Worm (Caenorhabditis elegans) whole organism, L4 larva: ENCODE measurements around the gene srlf-15.

ENCODE experiments used
- F10B5.3 ChIP-seq: sonication (generic microtip); optimal IDR thresholded peaks from 2 replicates; lab custom pipeline; 2016; ENCODE audit warnings: mild to moderate bottlenecking, missing genetic modification characterization, missing compliant biosample characterization
- R02D3.7 ChIP-seq: fragments of 150-350 bp; sonication (generic microtip); optimal IDR thresholded peaks from 3 replicates; lab custom pipeline; 2014; ENCODE audit warnings: missing biosample characterization, missing genetic modification characterization
- T26A8.4 ChIP-seq: fragments of 200-800 bp; sonication (Bioruptor generic); IDR thresholded peaks from 2 replicates; pipeline ENCODE4 v1.3.6; 2022; ENCODE audit warnings: missing genetic modification characterization, missing compliant biosample characterization
- Y48G9A.11 ChIP-seq: fragments of 200-800 bp; sonication (Bioruptor generic); IDR thresholded peaks from 2 replicates; pipeline ENCODE4 v1.3.6; 2022; ENCODE audit warnings: missing genetic modification reagents, missing genetic modification characterization, missing compliant biosample characterization
- Y5F2A.4 ChIP-seq: fragments of 200-800 bp; sonication (Bioruptor generic); optimal IDR thresholded peaks from 2 replicates; lab custom pipeline; 2018; ENCODE audit warnings: mild to moderate bottlenecking, missing genetic modification characterization, missing compliant biosample characterization
- aha-1 ChIP-seq: fragments of 150-350 bp; peaks from one replicate; lab custom pipeline; 2014; ENCODE audit warnings: missing biosample characterization, missing genetic modification characterization
- ceh-20 ChIP-seq: fragments of 200-800 bp; sonication (Bioruptor generic); IDR thresholded peaks from 2 replicates; pipeline ENCODE4 v1.3.6; 2022; ENCODE audit warnings: missing genetic modification reagents, missing genetic modification characterization, missing compliant biosample characterization
- ceh-32 ChIP-seq: sonication (generic microtip); optimal IDR thresholded peaks from 2 replicates; lab custom pipeline; 2016; ENCODE audit warnings: mild to moderate bottlenecking, missing genetic modification characterization, missing compliant biosample characterization; ENCODE audit not compliant: poor library complexity
- ces-1 ChIP-seq: fragments of 150-350 bp; sonication (generic microtip); optimal IDR thresholded peaks from 4 replicates; lab custom pipeline; 2014; ENCODE audit warnings: missing biosample characterization, missing genetic modification reagents, missing genetic modification characterization
- daf-12 ChIP-seq: fragments of 150-350 bp; optimal IDR thresholded peaks from 2 replicates; lab custom pipeline; 2014; ENCODE audit warnings: missing biosample characterization, missing genetic modification reagents, missing genetic modification characterization
- daf-16 ChIP-seq, 3 experiments: sonication (generic microtip); optimal IDR thresholded peaks; 2 replicates each; lab custom pipeline; 2016 to 2017; ENCODE audit warnings: missing genetic modification characterization in 3 of 3, missing genetic modification reagents in 3 of 3, mild to moderate bottlenecking in 2 of 3, missing compliant biosample characterization in 2 of 3, missing biosample characterization in 1 of 3, moderate library complexity in 1 of 3
- dmd-6 ChIP-seq: fragments of 200-800 bp; sonication (Bioruptor generic); IDR thresholded peaks from 2 replicates; pipeline ENCODE4 v1.3.6; 2022; ENCODE audit warnings: missing genetic modification reagents, missing genetic modification characterization, missing compliant biosample characterization
- dmd-8 ChIP-seq: fragments of 200-800 bp; sonication (Bioruptor generic); IDR thresholded peaks from 2 replicates; pipeline ENCODE4 v1.3.6; 2022; ENCODE audit warnings: missing genetic modification characterization, missing compliant biosample characterization
- duxl-1 ChIP-seq: sonication (generic microtip); optimal IDR thresholded peaks from 2 replicates; lab custom pipeline; 2016; ENCODE audit warnings: mild to moderate bottlenecking, missing genetic modification characterization, moderate library complexity, missing compliant biosample characterization; ENCODE audit not compliant: poor library complexity
- dve-1 ChIP-seq: sonication (generic microtip); optimal IDR thresholded peaks from 2 replicates; lab custom pipeline; 2017; ENCODE audit warnings: antibody characterized with exemption, mild to moderate bottlenecking, missing genetic modification characterization, missing compliant biosample characterization; ENCODE audit not compliant: insufficient read depth
- egl-43 ChIP-seq: fragments of 200-800 bp; sonication (Bioruptor generic); IDR thresholded peaks from 2 replicates; pipeline ENCODE4 v1.3.6; 2022; ENCODE audit warnings: missing genetic modification reagents, missing genetic modification characterization, missing compliant biosample characterization
- lim-7 ChIP-seq: fragments of 200-800 bp; sonication (Bioruptor generic); IDR thresholded peaks from 2 replicates; pipeline ENCODE4 v1.3.6; 2022; ENCODE audit warnings: missing genetic modification characterization, missing compliant biosample characterization
- lin-13 ChIP-seq: fragments of 150-350 bp; optimal IDR thresholded peaks from 2 replicates; lab custom pipeline; 2014; ENCODE audit warnings: missing biosample characterization, missing genetic modification reagents, missing genetic modification characterization
- lin-15B ChIP-seq: fragments of 150-350 bp; sonication (generic microtip); optimal IDR thresholded peaks from 3 replicates; lab custom pipeline; 2014; ENCODE audit warnings: missing biosample characterization, missing genetic modification characterization
- lir-3 ChIP-seq: sonication (generic microtip); optimal IDR thresholded peaks from 2 replicates; lab custom pipeline; 2016; ENCODE audit warnings: mild to moderate bottlenecking, missing genetic modification characterization, missing compliant biosample characterization
- lsy-2 ChIP-seq, 2 experiments: fragments of 150-350 bp in 1 of 2; sonication (generic microtip) in 1 of 2; optimal IDR thresholded peaks; 2 replicates each; lab custom pipeline; 2014 to 2017; ENCODE audit warnings: missing biosample characterization in 2 of 2, missing genetic modification characterization in 2 of 2
- madf-5 ChIP-seq, 2 experiments: fragments of 200-800 bp; sonication (Bioruptor generic); IDR thresholded peaks; 2 replicates each; pipeline ENCODE4 v1.3.6; 2022; ENCODE audit warnings: missing compliant biosample characterization in 2 of 2, missing genetic modification characterization in 2 of 2
- mdt-29 ChIP-seq: fragments of 200-800 bp; sonication (Bioruptor generic); IDR thresholded peaks from 2 replicates; pipeline ENCODE4 v1.3.6; 2022; ENCODE audit warnings: missing genetic modification reagents, missing genetic modification characterization, missing compliant biosample characterization
- mes-2 ChIP-seq: sonication (generic microtip); optimal IDR thresholded peaks from 2 replicates; lab custom pipeline; 2016; ENCODE audit warnings: missing genotype, mild to moderate bottlenecking, missing genetic modification characterization, missing compliant biosample characterization; ENCODE audit not compliant: poor library complexity, severe bottlenecking
- mxl-3 ChIP-seq: fragments of 200-800 bp; sonication (Bioruptor generic); optimal IDR thresholded peaks from 2 replicates; lab custom pipeline; 2018; ENCODE audit warnings: mild to moderate bottlenecking, missing genetic modification characterization, missing compliant biosample characterization
- nhr-102 ChIP-seq: sonication (generic microtip); optimal IDR thresholded peaks from 2 replicates; lab custom pipeline; 2016; ENCODE audit warnings: mild to moderate bottlenecking, missing genetic modification characterization, moderate library complexity, missing compliant biosample characterization
- nhr-11 ChIP-seq: fragments of 150-350 bp; optimal IDR thresholded peaks from 2 replicates; lab custom pipeline; 2014; ENCODE audit warnings: missing biosample characterization, missing genetic modification characterization
- nhr-25 ChIP-seq: sonication (generic microtip); optimal IDR thresholded peaks from 2 replicates; lab custom pipeline; 2017; ENCODE audit warnings: missing genetic modification characterization, mild to moderate bottlenecking, missing compliant biosample characterization, antibody characterized with exemption, moderate library complexity, borderline replicate concordance; ENCODE audit not compliant: insufficient read depth
- pha-4 ChIP-seq, 2 experiments: fragments of 150-350 bp in 1 of 2; fragments of 200-800 bp in 1 of 2; sonication (Bioruptor generic) in 1 of 2; IDR thresholded peaks in 1 of 2; optimal IDR thresholded peaks in 1 of 2; 2 replicates each; pipeline versions ENCODE4 v1.3.6 to Lab custom; 2014 to 2022; ENCODE audit warnings: missing genetic modification characterization in 2 of 2, missing genetic modification reagents in 2 of 2, missing biosample characterization in 1 of 2, missing compliant biosample characterization in 1 of 2
- php-3 ChIP-seq: fragments of 200-800 bp; sonication (Bioruptor generic); IDR thresholded peaks from 2 replicates; pipeline ENCODE4 v1.3.6; 2022; ENCODE audit warnings: missing genetic modification reagents, missing genetic modification characterization, missing compliant biosample characterization
- set-16 ChIP-seq: fragments of 200-800 bp; sonication (Bioruptor generic); IDR thresholded peaks from 2 replicates; pipeline ENCODE4 v1.3.6; 2022; ENCODE audit warnings: missing genetic modification reagents, missing genetic modification characterization, missing compliant biosample characterization
- snpc-1.2 ChIP-seq: fragments of 200-800 bp; sonication (Bioruptor generic); IDR thresholded peaks from 2 replicates; pipeline ENCODE4 v1.3.6; 2022; ENCODE audit warnings: missing genetic modification reagents, missing genetic modification characterization, missing compliant biosample characterization
- spr-3 ChIP-seq: fragments of 200-800 bp; sonication (Bioruptor generic); optimal IDR thresholded peaks from 2 replicates; lab custom pipeline; 2018; ENCODE audit warnings: mild to moderate bottlenecking, missing genetic modification characterization, missing compliant biosample characterization
- tag-97 ChIP-seq: fragments of 200-800 bp; sonication (Bioruptor generic); IDR thresholded peaks from 2 replicates; pipeline ENCODE4 v1.3.6; 2022; ENCODE audit warnings: missing genetic modification characterization, missing compliant biosample characterization
- unc-130 ChIP-seq: sonication (generic microtip); optimal IDR thresholded peaks from 2 replicates; lab custom pipeline; 2016; ENCODE audit warnings: missing genetic modification reagents, missing genetic modification characterization, missing compliant biosample characterization
- unc-62 ChIP-seq, 3 experiments: fragments of 150-350 bp in 1 of 3; sonication (generic microtip); optimal IDR thresholded peaks in 2 of 3; peaks in 1 of 3; 1 replicate in 1 of 3; 2 replicates in 2 of 3; lab custom pipeline; 2014 to 2017; ENCODE audit warnings: missing biosample characterization in 3 of 3, missing genetic modification characterization in 3 of 3, missing genetic modification reagents in 3 of 3, missing genotype in 1 of 3
- vab-7 ChIP-seq: fragments of 200-800 bp; sonication (Bioruptor generic); IDR thresholded peaks from 2 replicates; pipeline ENCODE4 v1.3.6; 2022; ENCODE audit warnings: missing genetic modification reagents, missing genetic modification characterization, missing compliant biosample characterization
- zfp-2 ChIP-seq: sonication (generic microtip); optimal IDR thresholded peaks from 2 replicates; lab custom pipeline; 2016; ENCODE audit warnings: mild to moderate bottlenecking, missing genetic modification characterization, missing compliant biosample characterization

Gene srlf-15

ce11 chrII:10995600-10995999 is 40.3 kb upstream of the srlf-15 start:
- TF ChIP-seq unc-62 (GFP tag; optimal IDR thresholded peaks at IDR 0.05 in 1 of 2; lab: Kevin White, UChicago) (peak in 1 of 2 experiments; percentile 97), unc-62 (tag; optimal IDR thresholded peaks at IDR 0.05; lab: Kevin White, UChicago) (no peak), aha-1 (no peak)

- TF ChIP-seq aha-1 (peak; percentile 63), ces-1 (GFP tag; lab: Kevin White, UChicago) (peak; percentile 49), spr-3 (GFP tag; lab: Kevin White, UChicago) (no peak), set-16 (GFP tag; lab: Robert Waterston, UW) (0 out of 2 replicates have a peak, but pooled peaks have one; percentile 6), egl-43 (GFP tag; lab: Robert Waterston, UW) (no peak)
Observed at ce11 chrII:10999109-10999508, 36.8 kb upstream of the srlf-15 start.

ce11 chrII:11004381-11004780 is 31.5 kb upstream of the srlf-15 start:
- TF ChIP-seq dmd-6 (GFP tag; lab: Robert Waterston, UW) (no peak), unc-62 (GFP tag; optimal IDR thresholded peaks at IDR 0.05 in 1 of 2; lab: Kevin White, UChicago) (peak in 1 of 2 experiments; percentile 94), unc-62 (tag; optimal IDR thresholded peaks at IDR 0.05; lab: Kevin White, UChicago) (no peak)

- TF ChIP-seq aha-1 = peak; percentile 92
- no peak for TF ChIP-seq ceh-20 (GFP tag; lab: Robert Waterston, UW)
Observed at ce11 chrII:11010914-11011313, 25.0 kb upstream of the srlf-15 start.

- no peak for TF ChIP-seq mdt-29
- no peak for TF ChIP-seq Y5F2A.4 (GFP tag; lab: Kevin White, UChicago)
- TF ChIP-seq mxl-3 = peak; percentile 41
- TF ChIP-seq php-3 = no peak
- TF ChIP-seq dve-1 (tag; lab: Kevin White, UChicago) = no peak
- TF ChIP-seq ceh-32 (tag; lab: Kevin White, UChicago) = no peak
- TF ChIP-seq nhr-102 (tag; lab: Kevin White, UChicago) = no peak
- TF ChIP-seq daf-12 (tag; lab: Kevin White, UChicago) = no peak
- TF ChIP-seq duxl-1 (tag; lab: Kevin White, UChicago) = no peak
- no peak for TF ChIP-seq F10B5.3
- no peak for TF ChIP-seq madf-5 (GFP tag; IDR thresholded peaks at IDR 0.05; lab: Robert Waterston, UW)
- no peak for TF ChIP-seq daf-16 (GFP tag; optimal IDR thresholded peaks at IDR 0.05; lab: Kevin White, UChicago)
- no peak for TF ChIP-seq daf-16 (tag; optimal IDR thresholded peaks at IDR 0.05; lab: Kevin White, UChicago)
- no peak for TF ChIP-seq zfp-2 (tag; lab: Kevin White, UChicago)
- TF ChIP-seq snpc-1.2 (GFP tag; lab: Robert Waterston, UW) = 0 out of 2 replicates have a peak, but pooled peaks have one; percentile 43
- 0 out of 2 replicates have a peak, but pooled peaks have one; percentile 20 for TF ChIP-seq dmd-8
- TF ChIP-seq aha-1 = no peak
- TF ChIP-seq lsy-2 (tag; optimal IDR thresholded peaks at IDR 0.05; lab: Kevin White, UChicago) = no peak
- no peak for TF ChIP-seq lir-3 (tag; lab: Kevin White, UChicago)
- no peak for TF ChIP-seq mes-2 (tag; lab: Kevin White, UChicago)
- no peak for TF ChIP-seq vab-7 (GFP tag; lab: Robert Waterston, UW)
- TF ChIP-seq set-16 (GFP tag; lab: Robert Waterston, UW) = peak; percentile 96
- 0 out of 2 replicates have a peak, but pooled peaks have one; percentile 10 for TF ChIP-seq T26A8.4 (GFP tag; lab: Robert Waterston, UW)
- no peak for TF ChIP-seq lim-7 (GFP tag; lab: Robert Waterston, UW)
- no peak for TF ChIP-seq lin-13
- TF ChIP-seq unc-130 (GFP tag; lab: Kevin White, UChicago) = no peak
- peak; percentile 27; the same call in 1 of the 2 replicates for TF ChIP-seq pha-4 (GFP tag; IDR thresholded peaks at IDR 0.05; lab: Robert Waterston, UW)
- TF ChIP-seq pha-4 (tag; optimal IDR thresholded peaks at IDR 0.05; lab: Kevin White, UChicago) = no peak
- TF ChIP-seq tag-97 (GFP tag; lab: Robert Waterston, UW) = no peak
- TF ChIP-seq nhr-25 (tag; lab: Kevin White, UChicago) = no peak
- no peak for TF ChIP-seq lin-15B (tag; lab: Kevin White, UChicago)
- no peak for TF ChIP-seq ceh-20 (GFP tag; lab: Robert Waterston, UW)
- no peak for TF ChIP-seq R02D3.7 (tag; lab: Kevin White, UChicago)
- TF ChIP-seq nhr-11 (tag; lab: Kevin White, UChicago) = no peak
- TF ChIP-seq Y48G9A.11 (GFP tag; lab: Robert Waterston, UW) = no peak
Observed at ce11 chrII:11012532-11013179, 23.2 kb upstream of the srlf-15 start.
